Worm (Caenorhabditis elegans): ENCODE measurements around the gene npax-1.

DNA sequence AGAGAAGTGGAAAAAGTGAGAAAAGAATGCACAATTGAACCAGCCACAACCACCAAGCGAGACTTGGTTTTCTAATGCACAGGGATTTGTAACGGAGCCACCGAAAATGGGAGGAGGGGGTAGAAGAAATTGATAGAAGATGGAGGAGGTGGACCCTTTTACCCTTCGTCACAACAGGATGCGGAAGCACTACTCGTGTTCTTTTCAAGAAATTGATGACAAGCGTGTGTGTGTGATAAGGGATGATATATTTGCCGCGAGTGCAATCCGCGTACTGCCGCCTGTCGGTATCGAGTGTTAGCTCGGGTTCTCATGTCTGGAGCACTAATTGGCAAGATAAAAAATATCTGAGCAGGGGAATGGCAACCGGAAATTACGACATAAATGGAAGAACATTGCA is 7.2 kb downstream of the npax-1 start, which contains the start of gene F21D12.3:
- no peak for TF ChIP-seq him-1 (tag; optimal IDR thresholded peaks at IDR 0.05)
- TF ChIP-seq dao-5 (tag; optimal IDR thresholded peaks at IDR 0.05) = no peak
